Fruit fly (Drosophila melanogaster): ENCODE results near the gene CG32548.

CG32548 gene

DNA sequence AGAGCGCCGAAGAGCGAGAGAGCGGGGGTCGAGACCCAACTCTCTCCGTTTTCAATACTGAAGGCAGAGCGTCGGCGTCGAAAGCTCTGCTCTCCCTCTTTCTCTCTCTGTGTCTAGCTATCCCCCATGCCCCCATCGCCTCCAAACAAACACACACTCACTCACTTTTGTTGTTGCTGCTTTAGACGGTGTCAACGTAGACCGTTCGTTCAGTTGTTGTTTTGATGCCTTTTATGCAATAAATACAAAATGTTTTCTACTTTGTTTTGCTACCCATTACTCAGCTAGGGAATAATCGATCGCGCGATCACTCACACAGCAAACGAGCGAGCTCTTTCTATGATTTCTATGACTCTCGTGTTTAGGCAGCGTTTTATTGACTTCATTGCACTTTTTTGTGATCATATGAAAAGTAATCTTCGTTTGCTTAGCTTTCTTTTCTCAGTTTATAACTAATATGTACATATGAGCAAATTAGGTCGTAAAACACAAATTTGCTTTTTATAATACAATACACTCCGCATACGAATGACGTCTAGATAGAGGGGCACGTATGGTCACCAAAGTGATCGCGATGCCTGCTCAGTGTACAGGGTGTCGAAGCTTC is 35.6 kb downstream of the CG32548 start (continued):
- TF ChIP-seq gem (tag; optimal IDR thresholded peaks at IDR 0.05), result peak; percentile 59
- TF ChIP-seq CG1603 (tag; optimal IDR thresholded peaks at IDR 0.05), result peak; percentile 2
- peak; percentile 52 for TF ChIP-seq slp2 (GFP tag; optimal IDR thresholded peaks at IDR 0.05)
- TF ChIP-seq fd96Cb (tag; optimal IDR thresholded peaks at IDR 0.05), result peak; percentile 10
- TF ChIP-seq CG17361 (GFP tag; IDR thresholded peaks at IDR 0.05), result peak; percentile 32; the same call in 2 of the 3 replicates
- TF ChIP-seq eve (GFP tag; optimal IDR thresholded peaks at IDR 0.05), result peak in 1 of 2 experiments; percentile 87
- peak; percentile 8 for TF ChIP-seq Myb (GFP tag; optimal IDR thresholded peaks at IDR 0.05)
- TF ChIP-seq CG1792 (GFP tag; optimal IDR thresholded peaks at IDR 0.05), result peak; percentile 12
- peak; percentile 29 for TF ChIP-seq Hr3 (GFP tag; optimal IDR thresholded peaks at IDR 0.05)
- TF ChIP-seq Optix (GFP tag; IDR thresholded peaks at IDR 0.05), result no peak
- TF ChIP-seq Asciz (GFP tag; optimal IDR thresholded peaks at IDR 0.05), result peak; percentile 6
- 0 out of 4 replicates have a peak, but pooled peaks have one; percentile 9 for TF ChIP-seq Gug (GFP tag; IDR thresholded peaks at IDR 0.05)
- TF ChIP-seq z (GFP tag; IDR thresholded peaks at IDR 0.05), result peak; percentile 5; the same call in 1 of the 3 replicates
- TF ChIP-seq CG4360 (GFP tag; IDR thresholded peaks at IDR 0.05), result 0 out of 2 replicates have a peak, but pooled peaks have one; percentile 29
- TF ChIP-seq nmo (GFP tag; optimal IDR thresholded peaks at IDR 0.05), result peak; percentile 65
- TF ChIP-seq lmd (GFP tag; IDR thresholded peaks at IDR 0.05), result peak; percentile 36; the same call in 1 of the 2 replicates
- no peak for TF ChIP-seq lov (optimal IDR thresholded peaks at IDR 0.05)
- TF ChIP-seq lov (GFP tag; IDR thresholded peaks at IDR 0.05), result no peak
- no peak for TF ChIP-seq luna (GFP tag; optimal IDR thresholded peaks at IDR 0.05)
- peak; percentile 30 for TF ChIP-seq CG7556 (GFP tag; optimal IDR thresholded peaks at IDR 0.05)
- TF ChIP-seq Dll (GFP tag; IDR thresholded peaks at IDR 0.05; ENCODE audit: partially characterized antibody), result 0 out of 4 replicates have a peak, but pooled peaks have one; percentile 31
- TF ChIP-seq CG8765 (GFP tag; IDR thresholded peaks at IDR 0.05), result no peak
- peak; percentile 36 for TF ChIP-seq mam (GFP tag; optimal IDR thresholded peaks at IDR 0.05)
- TF ChIP-seq Sox100B (GFP tag; optimal IDR thresholded peaks at IDR 0.05), result peak; percentile 56
- TF ChIP-seq pho (GFP tag; optimal IDR thresholded peaks at IDR 0.05), result peak; percentile 50
- peak; percentile 2 for TF ChIP-seq Lhr (GFP tag; optimal IDR thresholded peaks at IDR 0.05)
- TF ChIP-seq phol (tag; optimal IDR thresholded peaks at IDR 0.05), result peak; percentile 48
- TF ChIP-seq fu2 (GFP tag; optimal IDR thresholded peaks at IDR 0.05), result peak; percentile 34
- no peak for TF ChIP-seq NC2α (GFP tag; optimal IDR thresholded peaks at IDR 0.05)
- TF ChIP-seq Oli (tag; optimal IDR thresholded peaks at IDR 0.05), result peak; percentile 51
- TF ChIP-seq CG9609 (GFP tag; optimal IDR thresholded peaks at IDR 0.05), result peak; percentile 42
- TF ChIP-seq org-1 (GFP tag; optimal IDR thresholded peaks at IDR 0.05), result no peak
- no peak for TF ChIP-seq CG33213 (GFP tag; optimal IDR thresholded peaks at IDR 0.05)
- TF ChIP-seq CG2678 (tag; optimal IDR thresholded peaks at IDR 0.05), result peak; percentile 55
- TF ChIP-seq seq (GFP tag; IDR thresholded peaks at IDR 0.05), result peak; percentile 18; the same call in 1 of the 2 replicates
- peak; percentile 30 for TF ChIP-seq CG6654 (GFP tag; optimal IDR thresholded peaks at IDR 0.05)
- no peak for TF ChIP-seq tna (GFP tag; IDR thresholded peaks at IDR 0.05; ENCODE audit: partially characterized antibody)
- TF ChIP-seq CG3281 (GFP tag; optimal IDR thresholded peaks at IDR 0.05), result peak; percentile 17
- TF ChIP-seq NK7.1 (GFP tag; optimal IDR thresholded peaks at IDR 0.05), result no peak
- peak; percentile 89 for TF ChIP-seq crol (GFP tag; IDR thresholded peaks at IDR 0.05)
- TF ChIP-seq CG6254 (GFP tag; optimal IDR thresholded peaks at IDR 0.05), result no peak
- peak; percentile 76; the same call in 2 of the 3 replicates for TF ChIP-seq zen2 (GFP tag; IDR thresholded peaks at IDR 0.05; ENCODE audit: partially characterized antibody)
- peak; percentile 49 for TF ChIP-seq CG18619 (GFP tag; optimal IDR thresholded peaks at IDR 0.05)
- TF ChIP-seq CG32772 (GFP tag; IDR thresholded peaks at IDR 0.05), result peak; percentile 38
- peak; percentile 89 for TF ChIP-seq row (GFP tag; IDR thresholded peaks at IDR 0.05)
- peak; percentile 46 for TF ChIP-seq cg (GFP tag; optimal IDR thresholded peaks at IDR 0.05)
- TF ChIP-seq CG15696 (tag; optimal IDR thresholded peaks at IDR 0.05), result no peak
- TF ChIP-seq sna (GFP tag; IDR thresholded peaks at IDR 0.05; ENCODE audit: partially characterized antibody), result peak; percentile 46; the same call in 1 of the 2 replicates
- TF ChIP-seq CG13424 (tag; optimal IDR thresholded peaks at IDR 0.05), result peak; percentile 13

All from whole organism, embryonic.